Fruit fly (Drosophila melanogaster) whole organism, embryonic: ENCODE results near the gene PH4alphaNE3.

Source experiments
- Aef1 ChIP-seq: fragments of 200-800 bp; sonication (Bioruptor generic); IDR thresholded peaks from 3 replicates; pipeline ENCODE4 v1.3.6; 2022; ENCODE audit warnings: missing biosample characterization, missing genetic modification characterization
- Atf-2 ChIP-seq: fragments of 200-800 bp; sonication (Bioruptor generic); optimal IDR thresholded peaks from 2 replicates; lab custom pipeline; 2016; ENCODE audit warnings: missing biosample characterization, missing genetic modification characterization
- B-H1 ChIP-seq: fragments of 200-800 bp; sonication (Bioruptor generic); IDR thresholded peaks from 3 replicates; pipeline ENCODE4 v1.3.6; 2022; ENCODE audit warnings: missing biosample characterization, missing genetic modification characterization
- CG10321 ChIP-seq: fragments of 200-800 bp; sonication (Bioruptor generic); IDR thresholded peaks from 2 replicates; pipeline ENCODE4 v1.3.6; 2022; ENCODE audit warnings: missing biosample characterization, missing genetic modification characterization
- CG11560 ChIP-seq: fragments of 200-800 bp; sonication (Bioruptor generic); IDR thresholded peaks from 3 replicates; pipeline ENCODE4 v1.3.6; 2022; ENCODE audit warnings: missing biosample characterization, missing genetic modification characterization
- CG12744 ChIP-seq: fragments of 200-800 bp; sonication (Bioruptor generic); optimal IDR thresholded peaks from 2 replicates; lab custom pipeline; 2016; ENCODE audit warnings: missing biosample characterization, missing genetic modification characterization
- CG16813 ChIP-seq: fragments of 200-800 bp; sonication (Bioruptor generic); IDR thresholded peaks from 3 replicates; pipeline ENCODE4 v1.3.6; 2022; ENCODE audit warnings: missing biosample characterization, missing genetic modification characterization; ENCODE audit not compliant: partially characterized antibody
- CG2712 ChIP-seq: fragments of 200-800 bp; optimal IDR thresholded peaks from 3 replicates; lab custom pipeline; 2019; ENCODE audit warnings: missing biosample characterization, mild to moderate bottlenecking, missing genetic modification characterization, moderate library complexity
- CG2875 ChIP-seq: fragments of 200-800 bp; sonication (Bioruptor generic); optimal IDR thresholded peaks from 2 replicates; lab custom pipeline; 2017; ENCODE audit warnings: missing biosample characterization, mild to moderate bottlenecking, missing genetic modification characterization, missing genetic modification reagents
- CG2889 ChIP-seq: fragments of 200-800 bp; sonication (Bioruptor generic); IDR thresholded peaks from 3 replicates; pipeline ENCODE4 v1.3.6; 2022; ENCODE audit warnings: missing biosample characterization, missing genetic modification characterization
- CG31365 ChIP-seq: fragments of 200-800 bp; sonication (Bioruptor generic); optimal IDR thresholded peaks from 2 replicates; lab custom pipeline; 2018; ENCODE audit warnings: missing biosample characterization, mild to moderate bottlenecking, missing genetic modification characterization
- CG3281 ChIP-seq: fragments of 200-800 bp; sonication (Bioruptor generic); optimal IDR thresholded peaks from 3 replicates; lab custom pipeline; 2017; ENCODE audit warnings: missing biosample characterization, mild to moderate bottlenecking, missing genetic modification characterization
- CG34224 ChIP-seq: fragments of 200-800 bp; sonication (Bioruptor generic); IDR thresholded peaks from 3 replicates; pipeline ENCODE4 v1.3.6; 2022; ENCODE audit warnings: missing biosample characterization, missing genetic modification characterization; ENCODE audit not compliant: partially characterized antibody
- CG3847 ChIP-seq: fragments of 200-800 bp; sonication (Bioruptor generic); IDR thresholded peaks from 2 replicates; pipeline ENCODE4 v1.3.6; 2022; ENCODE audit warnings: missing biosample characterization, missing genetic modification characterization
- CG4282 ChIP-seq: fragments of 200-800 bp; sonication (Bioruptor generic); optimal IDR thresholded peaks from 2 replicates; lab custom pipeline; 2016; ENCODE audit warnings: missing biosample characterization, missing genetic modification characterization
- CG4328 ChIP-seq: fragments of 200-800 bp; sonication (Bioruptor generic); optimal IDR thresholded peaks from 3 replicates; lab custom pipeline; 2017; ENCODE audit warnings: missing biosample characterization, missing genetic modification reagents, missing genetic modification characterization
- CG43689 ChIP-seq: fragments of 200-800 bp; sonication (Bioruptor generic); IDR thresholded peaks from 2 replicates; pipeline ENCODE4 v1.3.6; 2022; ENCODE audit warnings: missing biosample characterization, missing genetic modification characterization
- CG6254 ChIP-seq: fragments of 200-800 bp; sonication (Bioruptor generic); optimal IDR thresholded peaks from 3 replicates; lab custom pipeline; 2017; ENCODE audit warnings: mild to moderate bottlenecking, missing biosample characterization, missing genetic modification reagents, missing genetic modification characterization
- CG6683 ChIP-seq: fragments of 200-800 bp; sonication (Bioruptor generic); optimal IDR thresholded peaks from 2 replicates; lab custom pipeline; 2017; ENCODE audit warnings: missing biosample characterization, mild to moderate bottlenecking, missing genetic modification characterization, missing genetic modification reagents
- CG6813 ChIP-seq: fragments of 200-800 bp; sonication (Bioruptor generic); optimal IDR thresholded peaks from 2 replicates; lab custom pipeline; 2017; ENCODE audit warnings: missing biosample characterization, missing genetic modification characterization, mild to moderate bottlenecking, moderate library complexity, missing genetic modification reagents
- CG9797 ChIP-seq: fragments of 200-800 bp; sonication (Bioruptor generic); optimal IDR thresholded peaks from 3 replicates; lab custom pipeline; 2018; ENCODE audit warnings: missing biosample characterization, mild to moderate bottlenecking, missing genetic modification characterization
- E2f2 ChIP-seq: fragments of 200-800 bp; sonication (Bioruptor generic); IDR thresholded peaks from 2 replicates; pipeline ENCODE4 v1.3.6; 2022; ENCODE audit warnings: missing biosample characterization, missing genetic modification characterization
- Fer2 ChIP-seq: fragments of 200-800 bp; sonication (Bioruptor generic); optimal IDR thresholded peaks from 2 replicates; lab custom pipeline; 2018; ENCODE audit warnings: missing biosample characterization, mild to moderate bottlenecking, missing genetic modification characterization, moderate library complexity
- Hr78 ChIP-seq, 2 experiments: fragments of 200-800 bp in 1 of 2; fragments of >200 bp in 1 of 2; sonication (Bioruptor generic) in 1 of 2; optimal IDR thresholded peaks; 2 replicates each; lab custom pipeline; 2017 to 2019; ENCODE audit warnings: missing biosample characterization in 2 of 2, missing genetic modification characterization in 2 of 2, mild to moderate bottlenecking in 1 of 2, moderate library complexity in 1 of 2
- Lpt ChIP-seq: fragments of >200 bp; optimal IDR thresholded peaks from 2 replicates; lab custom pipeline; 2018; ENCODE audit warnings: missing biosample characterization, missing genetic modification characterization
- NK7.1 ChIP-seq: fragments of 200-800 bp; sonication (Bioruptor generic); optimal IDR thresholded peaks from 3 replicates; lab custom pipeline; 2016; ENCODE audit warnings: missing biosample characterization, missing genetic modification characterization
- Neu2 ChIP-seq: fragments of 200-800 bp; sonication (Bioruptor generic); optimal IDR thresholded peaks from 3 replicates; lab custom pipeline; 2016; ENCODE audit warnings: missing biosample characterization, missing genetic modification characterization, borderline replicate concordance
- Oaz ChIP-seq: fragments of 200-800 bp; sonication (Bioruptor generic); IDR thresholded peaks from 2 replicates; pipeline ENCODE4 v1.3.6; 2022; ENCODE audit warnings: missing biosample characterization, missing genetic modification characterization
- Side ChIP-seq: fragments of 200-800 bp; sonication (Bioruptor generic); optimal IDR thresholded peaks from 2 replicates; lab custom pipeline; 2016; ENCODE audit warnings: missing biosample characterization, missing genetic modification characterization
- ab ChIP-seq: fragments of 200-800 bp; sonication (Bioruptor generic); optimal IDR thresholded peaks from 2 replicates; lab custom pipeline; 2016; ENCODE audit warnings: missing biosample characterization, missing genetic modification characterization
- ato ChIP-seq: fragments of 200-800 bp; sonication (Bioruptor generic); IDR thresholded peaks from 2 replicates; pipeline ENCODE4 v1.3.6; 2022; ENCODE audit warnings: missing biosample characterization, missing genetic modification characterization; ENCODE audit not compliant: partially characterized antibody
- cas ChIP-seq: fragments of 200-800 bp; sonication (Bioruptor generic); IDR thresholded peaks from 2 replicates; pipeline ENCODE4 v1.3.6; 2022; ENCODE audit warnings: missing biosample characterization, missing genetic modification characterization
- crol ChIP-seq: fragments of 200-800 bp; sonication (Bioruptor generic); IDR thresholded peaks from 2 replicates; pipeline ENCODE4 v1.3.6; 2022; ENCODE audit warnings: missing biosample characterization, missing genetic modification characterization
- danr ChIP-seq: fragments of 200-800 bp; sonication (Bioruptor generic); IDR thresholded peaks from 2 replicates; pipeline ENCODE4 v1.3.6; 2022; ENCODE audit warnings: missing biosample characterization, missing genetic modification characterization
- en ChIP-seq: fragments of 200-800 bp; sonication (Bioruptor generic); optimal IDR thresholded peaks from 2 replicates; lab custom pipeline; 2016; ENCODE audit warnings: missing biosample characterization, missing genetic modification characterization
- gcm ChIP-seq: fragments of 200-800 bp; sonication (Bioruptor generic); optimal IDR thresholded peaks from 2 replicates; lab custom pipeline; 2019; ENCODE audit warnings: missing biosample characterization, mild to moderate bottlenecking, missing genetic modification characterization, moderate library complexity
- h ChIP-seq: fragments of >200 bp; optimal IDR thresholded peaks from 2 replicates; lab custom pipeline; 2017
- kah ChIP-seq: fragments of 200-800 bp; sonication (Bioruptor generic); optimal IDR thresholded peaks from 2 replicates; lab custom pipeline; 2018; ENCODE audit warnings: missing biosample characterization, mild to moderate bottlenecking, missing genetic modification characterization
- lab ChIP-seq: fragments of 200-800 bp; sonication (Bioruptor generic); optimal IDR thresholded peaks from 3 replicates; lab custom pipeline; 2017; ENCODE audit warnings: missing biosample characterization, missing genetic modification characterization, mild to moderate bottlenecking, moderate library complexity, missing genetic modification reagents
- nerfin-1 ChIP-seq: fragments of 200-800 bp; sonication (Bioruptor generic); optimal IDR thresholded peaks from 3 replicates; lab custom pipeline; 2019; ENCODE audit warnings: missing biosample characterization, mild to moderate bottlenecking, missing genetic modification characterization, moderate library complexity
- onecut ChIP-seq: fragments of 200-800 bp; sonication (Bioruptor generic); IDR thresholded peaks from 2 replicates; pipeline ENCODE4 v1.3.6; 2022; ENCODE audit warnings: missing biosample characterization, missing genetic modification characterization
- org-1 ChIP-seq: fragments of 200-800 bp; sonication (Bioruptor generic); optimal IDR thresholded peaks from 2 replicates; lab custom pipeline; 2017; ENCODE audit warnings: missing biosample characterization, missing genetic modification characterization
- pb ChIP-seq: fragments of 200-800 bp; sonication (Bioruptor generic); optimal IDR thresholded peaks from 3 replicates; lab custom pipeline; 2016; ENCODE audit warnings: missing biosample characterization, missing genetic modification characterization
- pho ChIP-seq: fragments of 200-800 bp; sonication (Bioruptor generic); optimal IDR thresholded peaks from 2 replicates; lab custom pipeline; 2016; ENCODE audit warnings: missing biosample characterization, missing genetic modification characterization
- pum ChIP-seq: fragments of 200-800 bp; sonication (Bioruptor generic); optimal IDR thresholded peaks from 2 replicates; lab custom pipeline; 2016; ENCODE audit warnings: missing biosample characterization, missing genetic modification characterization
- pzg ChIP-seq: fragments of 200-800 bp; sonication (Bioruptor generic); optimal IDR thresholded peaks from 3 replicates; lab custom pipeline; 2018; ENCODE audit warnings: missing biosample characterization, mild to moderate bottlenecking, missing genetic modification characterization, moderate library complexity
- ranshi ChIP-seq: fragments of 200-800 bp; sonication (Bioruptor generic); IDR thresholded peaks from 2 replicates; pipeline ENCODE4 v1.3.6; 2022; ENCODE audit warnings: missing biosample characterization, missing genetic modification characterization
- schlank ChIP-seq: fragments of 200-800 bp; sonication (Bioruptor generic); optimal IDR thresholded peaks from 2 replicates; lab custom pipeline; 2018; ENCODE audit warnings: missing biosample characterization, mild to moderate bottlenecking, missing genetic modification characterization
- seq ChIP-seq: fragments of 200-800 bp; sonication (Bioruptor generic); IDR thresholded peaks from 2 replicates; pipeline ENCODE4 v1.3.6; 2022; ENCODE audit warnings: missing biosample characterization, missing genetic modification characterization
- slou ChIP-seq: fragments of 200-800 bp; sonication (Bioruptor generic); optimal IDR thresholded peaks from 3 replicates; lab custom pipeline; 2016; ENCODE audit warnings: missing biosample characterization, missing genetic modification characterization
- tin ChIP-seq: fragments of 200-800 bp; sonication (Bioruptor generic); optimal IDR thresholded peaks from 3 replicates; lab custom pipeline; 2016; ENCODE audit warnings: missing biosample characterization, missing genetic modification characterization
- vvl ChIP-seq: fragments of 200-800 bp; sonication (Bioruptor generic); IDR thresholded peaks from 2 replicates; pipeline ENCODE4 v1.3.6; 2022; ENCODE audit warnings: missing biosample characterization, missing genetic modification characterization

PH4alphaNE3 gene

dm6 chr3R:30562733-30563259 lies 41.2 kb upstream of the PH4alphaNE3 start (continued):
- TF ChIP-seq schlank (tag; lab: Kevin White, UChicago): no peak
- TF ChIP-seq Aef1 (GFP tag; lab: Robert Waterston, UW): no peak
- TF ChIP-seq Fer2 (tag; lab: Kevin White, UChicago): no peak
- TF ChIP-seq Lpt (GFP tag; lab: Kevin White, UChicago): no peak
- 0 out of 3 replicates have a peak, but pooled peaks have one; percentile 24 for TF ChIP-seq CG16813 (GFP tag; lab: Robert Waterston, UW)
- TF ChIP-seq seq: no peak
- peak; percentile 84 for TF ChIP-seq E2f2 (GFP tag; lab: Robert Waterston, UW)
- TF ChIP-seq gcm (GFP tag; lab: Kevin White, UChicago): no peak
- TF ChIP-seq ato (GFP tag; lab: Robert Waterston, UW): no peak
- TF ChIP-seq pb (GFP tag; lab: Kevin White, UChicago): no peak
- no peak for TF ChIP-seq org-1 (GFP tag; lab: Kevin White, UChicago)
- no peak for TF ChIP-seq CG6813 (GFP tag; lab: Kevin White, UChicago)
- no peak for TF ChIP-seq Hr78 (GFP tag; optimal IDR thresholded peaks at IDR 0.05; lab: Kevin White, UChicago)
- no peak for TF ChIP-seq nerfin-1
- 0 out of 3 replicates have a peak, but pooled peaks have one; percentile 31 for TF ChIP-seq CG34224
- no peak for TF ChIP-seq h (lab: Kevin White, UChicago)
- no peak for TF ChIP-seq vvl (GFP tag; lab: Robert Waterston, UW)
- no peak for TF ChIP-seq Neu2 (GFP tag; lab: Kevin White, UChicago)
- no peak for TF ChIP-seq CG6683 (GFP tag; lab: Kevin White, UChicago)
- TF ChIP-seq CG2875: no peak
- TF ChIP-seq CG3847 (GFP tag; lab: Robert Waterston, UW): peak; percentile 47
- no peak for TF ChIP-seq cas (GFP tag; lab: Robert Waterston, UW)
- peak; percentile 89 for TF ChIP-seq CG9797 (GFP tag; lab: Kevin White, UChicago)
- TF ChIP-seq CG6254 (GFP tag; lab: Kevin White, UChicago): no peak
- no peak for TF ChIP-seq onecut (GFP tag; lab: Robert Waterston, UW)
- peak; percentile 78 for TF ChIP-seq pzg (GFP tag; lab: Kevin White, UChicago)
- no peak for TF ChIP-seq pum (GFP tag; lab: Kevin White, UChicago)
- no peak for TF ChIP-seq danr (GFP tag; lab: Robert Waterston, UW)
- TF ChIP-seq CG2712 (tag; lab: Kevin White, UChicago): no peak
- no peak for TF ChIP-seq Oaz
- TF ChIP-seq crol (GFP tag; lab: Robert Waterston, UW): no peak
- no peak for TF ChIP-seq Atf-2
- TF ChIP-seq CG3281 (GFP tag; lab: Kevin White, UChicago): no peak
- no peak for TF ChIP-seq CG4328
- no peak for TF ChIP-seq CG43689 (GFP tag; lab: Robert Waterston, UW)
- no peak for TF ChIP-seq ranshi (GFP tag; lab: Robert Waterston, UW)
- no peak for TF ChIP-seq CG31365 (tag; lab: Kevin White, UChicago)
- no peak for TF ChIP-seq tin (GFP tag; lab: Kevin White, UChicago)
- TF ChIP-seq CG10321 (GFP tag; lab: Robert Waterston, UW): no peak
- no peak for TF ChIP-seq NK7.1 (GFP tag; lab: Kevin White, UChicago)
- TF ChIP-seq en (GFP tag; lab: Kevin White, UChicago): no peak
- TF ChIP-seq lab (GFP tag; lab: Kevin White, UChicago): no peak
- TF ChIP-seq kah: no peak
- TF ChIP-seq B-H1 (GFP tag; lab: Robert Waterston, UW): no peak
- TF ChIP-seq CG12744 (GFP tag; lab: Kevin White, UChicago): no peak
- no peak for TF ChIP-seq Side
- no peak for TF ChIP-seq slou (GFP tag; lab: Kevin White, UChicago)
- no peak for TF ChIP-seq CG11560 (tag; lab: Robert Waterston, UW)
- no peak for TF ChIP-seq CG2889 (GFP tag; lab: Robert Waterston, UW)
- TF ChIP-seq CG4282 (GFP tag; lab: Kevin White, UChicago): no peak
- no peak for TF ChIP-seq ab (GFP tag; lab: Kevin White, UChicago)
- TF ChIP-seq pho (GFP tag; lab: Kevin White, UChicago): no peak
